Worm (Caenorhabditis elegans) whole organism, L4/young adult: ENCODE measurements around the gene C39B10.4.

Experiments used
- dao-5 ChIP-seq: sonication (generic microtip); optimal IDR thresholded peaks from 2 replicates; lab custom pipeline; 2016; ENCODE audit warnings: missing genotype, missing genetic modification characterization, moderate library complexity, missing compliant biosample characterization
- him-1 ChIP-seq: sonication (generic microtip); optimal IDR thresholded peaks from 2 replicates; lab custom pipeline; 2016; ENCODE audit warnings: missing genotype, missing genetic modification reagents, missing genetic modification characterization, missing compliant biosample characterization

DNA sequence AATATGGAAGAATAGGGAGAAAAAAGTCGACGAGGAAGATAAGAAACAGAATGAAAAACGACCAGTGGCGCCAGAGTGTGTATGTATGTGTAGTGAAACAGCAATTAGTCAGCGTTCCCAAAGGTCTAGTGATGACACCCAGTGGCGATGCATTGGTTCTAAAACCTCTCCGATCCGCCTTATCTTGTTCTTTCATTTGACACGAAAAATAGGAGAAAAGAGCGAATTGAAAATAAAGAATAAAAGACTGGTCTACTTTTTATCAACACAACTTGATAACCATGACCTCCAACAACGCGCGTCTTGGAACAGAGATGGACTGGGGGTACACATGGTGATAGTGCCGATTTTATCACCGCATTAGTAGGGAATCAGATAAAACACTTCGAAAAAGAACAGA lies 13.9 kb upstream of the C39B10.4 start:
- TF ChIP-seq him-1, result no peak
- TF ChIP-seq dao-5, result no peak
